Worm (Caenorhabditis elegans): Measurements from ENCODE around the gene K07F5.15.

DNA sequence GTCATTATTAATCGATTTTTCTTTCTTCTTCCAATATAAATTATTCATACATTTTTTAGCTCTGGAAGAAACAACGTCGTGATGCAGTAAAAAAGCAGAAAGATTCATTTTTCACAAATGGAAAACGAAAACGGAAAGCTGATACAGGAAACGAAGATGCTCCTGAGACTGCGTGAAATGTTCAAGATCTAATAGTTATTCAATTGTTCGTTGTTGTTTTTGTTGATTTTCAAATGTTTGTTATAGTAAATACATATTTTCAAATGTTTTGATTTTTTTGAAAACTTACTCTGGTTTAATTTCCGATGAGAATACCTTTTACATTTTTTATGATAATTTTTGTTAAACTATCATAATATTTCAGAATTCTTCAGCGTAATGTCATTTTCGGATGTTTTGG is 1.1 kb upstream of the K07F5.15 start, which contains the start of gene K07F5.16:
- TF ChIP-seq nhr-90 (tag; optimal IDR thresholded peaks at IDR 0.05) = no peak
- no peak for TF ChIP-seq F10E7.11 (tag; optimal IDR thresholded peaks at IDR 0.05)
- no peak for TF ChIP-seq hmg-20 (GFP tag; IDR thresholded peaks at IDR 0.05)
